Worm (Caenorhabditis elegans) whole organism, mixed stage, embryonic: Measurements from ENCODE around the gene fkh-2.

Experiments
- M03D4.4 ChIP-seq: sonication (generic microtip); optimal IDR thresholded peaks from 2 replicates; lab custom pipeline; 2017; ENCODE audit warnings: mild to moderate bottlenecking, missing genetic modification characterization, missing compliant biosample characterization
- ceh-39 ChIP-seq: fragments of 150-350 bp; optimal IDR thresholded peaks from 2 replicates; lab custom pipeline; 2014; ENCODE audit warnings: missing biosample characterization, missing genetic modification characterization
- ces-1 ChIP-seq: fragments of 150-350 bp; optimal IDR thresholded peaks from 2 replicates; lab custom pipeline; 2014; ENCODE audit warnings: missing biosample characterization, missing genetic modification reagents, missing genetic modification characterization
- elt-1 ChIP-seq: sonication (generic microtip); optimal IDR thresholded peaks from 2 replicates; lab custom pipeline; 2017; ENCODE audit warnings: missing genetic modification characterization, mild to moderate bottlenecking, missing compliant biosample characterization, antibody characterized with exemption, moderate library complexity, borderline replicate concordance; ENCODE audit not compliant: insufficient read depth
- lsy-2 ChIP-seq: fragments of 150-350 bp; optimal IDR thresholded peaks from 2 replicates; lab custom pipeline; 2014; ENCODE audit warnings: missing biosample characterization, missing genetic modification characterization
- mep-1 ChIP-seq: fragments of 150-350 bp; optimal IDR thresholded peaks from 2 replicates; lab custom pipeline; 2017; ENCODE audit warnings: missing biosample characterization, missing genetic modification reagents, missing genetic modification characterization, inconsistent platforms
- nhr-237 ChIP-seq: fragments of 150-350 bp; optimal IDR thresholded peaks from 2 replicates; lab custom pipeline; 2014; ENCODE audit warnings: missing biosample characterization, missing genetic modification characterization
- nhr-76 ChIP-seq: sonication (generic microtip); optimal IDR thresholded peaks from 2 replicates; lab custom pipeline; 2017; ENCODE audit warnings: missing biosample characterization, missing genetic modification characterization
- pha-4 ChIP-seq: fragments of 150-350 bp; optimal IDR thresholded peaks from 2 replicates; lab custom pipeline; 2018; ENCODE audit warnings: missing biosample characterization, missing genetic modification reagents, missing genetic modification characterization
- unc-62 ChIP-seq: fragments of 150-350 bp; optimal IDR thresholded peaks from 2 replicates; lab custom pipeline; 2014; ENCODE audit warnings: missing biosample characterization, missing genetic modification reagents, missing genetic modification characterization
- ztf-11 ChIP-seq: fragments of 150-350 bp; optimal IDR thresholded peaks from 2 replicates; lab custom pipeline; 2014; ENCODE audit warnings: missing biosample characterization, missing genetic modification characterization

DNA sequence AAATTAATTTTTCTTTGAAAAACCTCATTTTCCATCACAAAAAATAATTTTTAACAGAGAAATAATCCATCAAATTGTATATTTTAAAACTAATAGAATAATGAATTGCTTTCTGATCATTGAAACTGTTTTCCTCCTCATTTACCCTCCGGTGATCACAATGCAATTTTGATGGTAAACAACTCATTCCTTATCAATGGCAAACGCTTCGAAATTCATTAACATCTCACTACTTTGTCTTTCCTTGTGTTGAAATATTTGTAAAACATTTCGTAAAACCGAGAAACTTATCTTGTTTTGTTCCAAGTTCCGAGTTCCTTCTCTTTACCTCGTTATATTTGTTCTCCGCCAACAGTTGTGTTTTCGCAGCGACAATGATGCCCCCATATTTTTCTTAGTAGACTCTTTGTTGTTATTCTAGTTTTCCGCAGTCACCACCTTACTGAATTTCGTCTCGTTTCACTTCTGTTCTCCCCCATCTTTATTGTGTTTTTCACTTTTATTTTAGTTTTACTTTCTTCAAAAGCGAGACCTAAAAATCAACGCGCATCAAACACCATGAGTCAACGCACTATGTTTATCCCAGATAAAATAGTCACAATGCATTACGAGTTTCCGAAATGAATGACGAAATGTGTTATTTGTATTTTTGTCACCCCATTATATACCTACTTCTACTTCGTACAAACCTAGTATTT is 43.1 kb upstream of the fkh-2 start:
- TF ChIP-seq ces-1 (GFP tag; lab: Kevin White, UChicago): no peak
- TF ChIP-seq pha-4 (tag; lab: Kevin White, UChicago): no peak
- TF ChIP-seq lsy-2 (tag; lab: Kevin White, UChicago): no peak
- TF ChIP-seq ceh-39 (tag; lab: Kevin White, UChicago): no peak
- TF ChIP-seq mep-1 (tag; lab: Kevin White, UChicago): no peak
- no peak for TF ChIP-seq elt-1 (tag; lab: Kevin White, UChicago)
- TF ChIP-seq nhr-237 (tag; lab: Kevin White, UChicago): no peak
- no peak for TF ChIP-seq nhr-76 (tag; lab: Kevin White, UChicago)
- TF ChIP-seq ztf-11 (tag; lab: Kevin White, UChicago): no peak
- no peak for TF ChIP-seq M03D4.4
- TF ChIP-seq unc-62 (GFP tag; lab: Kevin White, UChicago): no peak
